Worm (Caenorhabditis elegans) whole organism, L4 larva: ENCODE results near the gene cdh-1.

Experiments used
- T20F7.1 ChIP-seq: fragments of 200-800 bp; sonication (Bioruptor generic); optimal IDR thresholded peaks from 2 replicates; lab custom pipeline; 2018; ENCODE audit warnings: mild to moderate bottlenecking, missing genetic modification characterization, missing compliant biosample characterization
- T26A8.4 ChIP-seq: fragments of 200-800 bp; sonication (Bioruptor generic); IDR thresholded peaks from 2 replicates; pipeline ENCODE4 v1.3.6; 2022; ENCODE audit warnings: missing genetic modification characterization, missing compliant biosample characterization
- Y5F2A.4 ChIP-seq: fragments of 200-800 bp; sonication (Bioruptor generic); optimal IDR thresholded peaks from 2 replicates; lab custom pipeline; 2018; ENCODE audit warnings: mild to moderate bottlenecking, missing genetic modification characterization, missing compliant biosample characterization
- Y75B8A.6 ChIP-seq: fragments of 200-800 bp; sonication (Bioruptor generic); IDR thresholded peaks from 2 replicates; pipeline ENCODE4 v1.3.6; 2022; ENCODE audit warnings: missing genetic modification reagents, missing genetic modification characterization, missing compliant biosample characterization
- arid-1 ChIP-seq: fragments of 200-800 bp; sonication (Bioruptor generic); conservative IDR thresholded peaks from 2 replicates; pipeline ENCODE4 v1.3.6; 2022; ENCODE audit warnings: missing genetic modification reagents, missing genetic modification characterization, missing compliant biosample characterization
- attf-4 ChIP-seq: sonication (generic microtip); optimal IDR thresholded peaks from 3 replicates; lab custom pipeline; 2017; ENCODE audit warnings: missing biosample characterization, missing genetic modification characterization
- ceh-82 ChIP-seq: sonication (generic microtip); optimal IDR thresholded peaks from 2 replicates; lab custom pipeline; 2017; ENCODE audit warnings: missing biosample characterization, missing genetic modification characterization
- ces-1 ChIP-seq: fragments of 150-350 bp; sonication (generic microtip); optimal IDR thresholded peaks from 4 replicates; lab custom pipeline; 2014; ENCODE audit warnings: missing biosample characterization, missing genetic modification reagents, missing genetic modification characterization
- cey-2 ChIP-seq: sonication (generic microtip); optimal IDR thresholded peaks from 3 replicates; lab custom pipeline; 2017; ENCODE audit warnings: missing genetic modification characterization, mild to moderate bottlenecking, missing compliant biosample characterization, antibody characterized with exemption, borderline replicate concordance; ENCODE audit not compliant: insufficient read depth
- daf-12 ChIP-seq: fragments of 150-350 bp; optimal IDR thresholded peaks from 2 replicates; lab custom pipeline; 2014; ENCODE audit warnings: missing biosample characterization, missing genetic modification reagents, missing genetic modification characterization
- daf-16 ChIP-seq, 3 experiments: sonication (generic microtip); optimal IDR thresholded peaks; 2 replicates each; lab custom pipeline; 2016 to 2017; ENCODE audit warnings: missing genetic modification characterization in 3 of 3, missing genetic modification reagents in 3 of 3, mild to moderate bottlenecking in 2 of 3, missing compliant biosample characterization in 2 of 3, missing biosample characterization in 1 of 3, moderate library complexity in 1 of 3
- dmd-9 ChIP-seq: fragments of 200-800 bp; sonication (Bioruptor generic); IDR thresholded peaks from 2 replicates; pipeline ENCODE4 v1.3.6; 2022; ENCODE audit warnings: missing genetic modification reagents, missing genetic modification characterization, missing compliant biosample characterization
- dpl-1 ChIP-seq: fragments of 150-350 bp; optimal IDR thresholded peaks from 2 replicates; lab custom pipeline; 2014; ENCODE audit warnings: missing biosample characterization, missing genetic modification reagents, missing genetic modification characterization
- duxl-1 ChIP-seq: sonication (generic microtip); optimal IDR thresholded peaks from 2 replicates; lab custom pipeline; 2016; ENCODE audit warnings: mild to moderate bottlenecking, missing genetic modification characterization, moderate library complexity, missing compliant biosample characterization; ENCODE audit not compliant: poor library complexity
- dve-1 ChIP-seq: sonication (generic microtip); optimal IDR thresholded peaks from 2 replicates; lab custom pipeline; 2017; ENCODE audit warnings: antibody characterized with exemption, mild to moderate bottlenecking, missing genetic modification characterization, missing compliant biosample characterization; ENCODE audit not compliant: insufficient read depth
- egl-27 ChIP-seq: sonication (generic microtip); optimal IDR thresholded peaks from 3 replicates; lab custom pipeline; 2017; ENCODE audit warnings: missing biosample characterization, missing genetic modification reagents, missing genetic modification characterization
- fkh-10 ChIP-seq: fragments of 150-350 bp; optimal IDR thresholded peaks from 2 replicates; lab custom pipeline; 2014; ENCODE audit warnings: missing biosample characterization, missing genetic modification reagents, missing genetic modification characterization
- fos-1 ChIP-seq: fragments of 150-350 bp; optimal IDR thresholded peaks from 2 replicates; lab custom pipeline; 2014; ENCODE audit warnings: missing biosample characterization, missing genetic modification characterization
- gei-8 ChIP-seq: fragments of 200-800 bp; sonication (Bioruptor generic); optimal IDR thresholded peaks from 2 replicates; lab custom pipeline; 2018; ENCODE audit warnings: mild to moderate bottlenecking, missing genetic modification characterization, missing compliant biosample characterization
- hlh-11 ChIP-seq: fragments of 200-800 bp; sonication (Bioruptor generic); optimal IDR thresholded peaks from 2 replicates; lab custom pipeline; 2018; ENCODE audit warnings: mild to moderate bottlenecking, missing genetic modification characterization, missing compliant biosample characterization
- hmg-1.1 ChIP-seq: fragments of 200-800 bp; sonication (Bioruptor generic); IDR thresholded peaks from 2 replicates; pipeline ENCODE4 v1.3.6; 2022; ENCODE audit warnings: missing genetic modification reagents, missing genetic modification characterization, missing compliant biosample characterization
- lim-7 ChIP-seq: fragments of 200-800 bp; sonication (Bioruptor generic); IDR thresholded peaks from 2 replicates; pipeline ENCODE4 v1.3.6; 2022; ENCODE audit warnings: missing genetic modification characterization, missing compliant biosample characterization
- lir-3 ChIP-seq: sonication (generic microtip); optimal IDR thresholded peaks from 2 replicates; lab custom pipeline; 2016; ENCODE audit warnings: mild to moderate bottlenecking, missing genetic modification characterization, missing compliant biosample characterization
- lsy-2 ChIP-seq, 2 experiments: fragments of 150-350 bp in 1 of 2; sonication (generic microtip) in 1 of 2; optimal IDR thresholded peaks; 2 replicates each; lab custom pipeline; 2014 to 2017; ENCODE audit warnings: missing biosample characterization in 2 of 2, missing genetic modification characterization in 2 of 2
- madf-5 ChIP-seq, 2 experiments: fragments of 200-800 bp; sonication (Bioruptor generic); IDR thresholded peaks; 2 replicates each; pipeline ENCODE4 v1.3.6; 2022; ENCODE audit warnings: missing compliant biosample characterization in 2 of 2, missing genetic modification characterization in 2 of 2
- mdt-29 ChIP-seq: fragments of 200-800 bp; sonication (Bioruptor generic); IDR thresholded peaks from 2 replicates; pipeline ENCODE4 v1.3.6; 2022; ENCODE audit warnings: missing genetic modification reagents, missing genetic modification characterization, missing compliant biosample characterization
- mes-2 ChIP-seq: sonication (generic microtip); optimal IDR thresholded peaks from 2 replicates; lab custom pipeline; 2016; ENCODE audit warnings: missing genotype, mild to moderate bottlenecking, missing genetic modification characterization, missing compliant biosample characterization; ENCODE audit not compliant: poor library complexity, severe bottlenecking
- mxl-3 ChIP-seq: fragments of 200-800 bp; sonication (Bioruptor generic); optimal IDR thresholded peaks from 2 replicates; lab custom pipeline; 2018; ENCODE audit warnings: mild to moderate bottlenecking, missing genetic modification characterization, missing compliant biosample characterization
- nhr-102 ChIP-seq: sonication (generic microtip); optimal IDR thresholded peaks from 2 replicates; lab custom pipeline; 2016; ENCODE audit warnings: mild to moderate bottlenecking, missing genetic modification characterization, moderate library complexity, missing compliant biosample characterization
- nhr-11 ChIP-seq: fragments of 150-350 bp; optimal IDR thresholded peaks from 2 replicates; lab custom pipeline; 2014; ENCODE audit warnings: missing biosample characterization, missing genetic modification characterization
- nhr-111 ChIP-seq: fragments of 200-800 bp; sonication (Bioruptor generic); optimal IDR thresholded peaks from 2 replicates; lab custom pipeline; 2018; ENCODE audit warnings: mild to moderate bottlenecking, missing genetic modification characterization, missing compliant biosample characterization
- nhr-25 ChIP-seq: sonication (generic microtip); optimal IDR thresholded peaks from 2 replicates; lab custom pipeline; 2017; ENCODE audit warnings: missing genetic modification characterization, mild to moderate bottlenecking, missing compliant biosample characterization, antibody characterized with exemption, moderate library complexity, borderline replicate concordance; ENCODE audit not compliant: insufficient read depth
- nhr-28 ChIP-seq: fragments of 150-350 bp; optimal IDR thresholded peaks from 2 replicates; lab custom pipeline; 2014; ENCODE audit warnings: missing biosample characterization, missing genetic modification characterization
- nhr-41 ChIP-seq: fragments of 200-800 bp; sonication (Bioruptor generic); IDR thresholded peaks from 2 replicates; pipeline ENCODE4 v1.3.6; 2022; ENCODE audit warnings: missing genetic modification reagents, missing genetic modification characterization, missing compliant biosample characterization
- nhr-42 ChIP-seq: fragments of 200-800 bp; sonication (Bioruptor generic); IDR thresholded peaks from 2 replicates; pipeline ENCODE4 v1.3.6; 2022; ENCODE audit warnings: missing genetic modification characterization, missing compliant biosample characterization
- nhr-6 ChIP-seq: fragments of 150-350 bp; optimal IDR thresholded peaks from 2 replicates; lab custom pipeline; 2014; ENCODE audit warnings: missing biosample characterization, missing genetic modification characterization
- nhr-76 ChIP-seq: fragments of 150-350 bp; optimal IDR thresholded peaks from 2 replicates; lab custom pipeline; 2014; ENCODE audit warnings: missing biosample characterization, missing genetic modification characterization
- pqm-1 ChIP-seq: sonication (generic microtip); optimal IDR thresholded peaks from 2 replicates; lab custom pipeline; 2017; ENCODE audit warnings: missing biosample characterization, missing genetic modification characterization
- rbr-2 ChIP-seq: sonication (generic microtip); optimal IDR thresholded peaks from 2 replicates; lab custom pipeline; 2016; ENCODE audit warnings: missing genotype, missing genetic modification characterization, missing compliant biosample characterization
- sdz-12 ChIP-seq: fragments of 200-800 bp; sonication (Bioruptor generic); optimal IDR thresholded peaks from 2 replicates; lab custom pipeline; 2018; ENCODE audit warnings: mild to moderate bottlenecking, missing genetic modification characterization, missing compliant biosample characterization
- snpc-1.2 ChIP-seq: fragments of 200-800 bp; sonication (Bioruptor generic); IDR thresholded peaks from 2 replicates; pipeline ENCODE4 v1.3.6; 2022; ENCODE audit warnings: missing genetic modification reagents, missing genetic modification characterization, missing compliant biosample characterization
- spr-1 ChIP-seq: sonication (generic microtip); optimal IDR thresholded peaks from 2 replicates; lab custom pipeline; 2016; ENCODE audit warnings: mild to moderate bottlenecking, missing genetic modification characterization, missing compliant biosample characterization
- tra-1 ChIP-seq: fragments of 200-800 bp; sonication (Bioruptor generic); IDR thresholded peaks from 2 replicates; pipeline ENCODE4 v1.3.6; 2022; ENCODE audit warnings: missing genetic modification reagents, missing genetic modification characterization, missing compliant biosample characterization
- unc-39 ChIP-seq: sonication (generic microtip); optimal IDR thresholded peaks from 2 replicates; lab custom pipeline; 2017; ENCODE audit warnings: missing biosample characterization, missing genetic modification characterization
- zfp-3 ChIP-seq: fragments of 200-800 bp; sonication (Bioruptor generic); conservative IDR thresholded peaks from 2 replicates; pipeline ENCODE4 v1.3.6; 2022; ENCODE audit warnings: missing genetic modification reagents, missing genetic modification characterization, missing compliant biosample characterization
- zip-11 ChIP-seq: fragments of 200-800 bp; sonication (Bioruptor generic); IDR thresholded peaks from 2 replicates; pipeline ENCODE4 v1.3.6; 2022; ENCODE audit warnings: missing genetic modification characterization, missing compliant biosample characterization
- zip-2 ChIP-seq: fragments of 150-350 bp; optimal IDR thresholded peaks from 2 replicates; lab custom pipeline; 2014; ENCODE audit warnings: missing biosample characterization, missing genetic modification characterization
- ztf-11 ChIP-seq: fragments of 150-350 bp; optimal IDR thresholded peaks from 2 replicates; lab custom pipeline; 2014; ENCODE audit warnings: missing biosample characterization, missing genetic modification characterization
- ztf-7 ChIP-seq: fragments of 150-350 bp; optimal IDR thresholded peaks from 2 replicates; lab custom pipeline; 2014; ENCODE audit warnings: missing biosample characterization, missing genetic modification characterization

cdh-1 gene

DNA sequence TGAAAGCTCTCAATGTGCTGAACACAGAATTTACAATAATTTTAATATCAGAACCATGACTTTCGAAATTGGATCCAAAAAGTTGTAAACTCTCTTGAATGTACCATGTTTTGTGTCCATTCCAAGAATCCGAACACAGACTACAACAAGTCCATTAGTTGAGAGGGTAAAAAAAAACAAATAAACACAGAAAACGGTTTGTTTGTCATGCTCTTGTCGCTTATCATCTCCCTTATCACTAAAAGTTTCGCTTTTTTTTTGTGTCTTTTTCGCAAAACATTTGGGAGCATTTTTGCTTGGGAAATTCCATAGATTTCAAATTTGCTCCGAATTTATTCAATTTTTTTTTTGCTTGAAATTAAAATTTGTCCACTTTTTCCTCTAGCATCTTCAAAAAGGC, 41.2 kb upstream of the cdh-1 start (continued):
- TF ChIP-seq snpc-1.2 (GFP tag; lab: Robert Waterston, UW): no peak
- no peak for TF ChIP-seq ces-1 (GFP tag; lab: Kevin White, UChicago)
- TF ChIP-seq nhr-6 (tag; lab: Kevin White, UChicago): no peak
- no peak for TF ChIP-seq mes-2 (tag; lab: Kevin White, UChicago)
- TF ChIP-seq nhr-42 (GFP tag; lab: Robert Waterston, UW): no peak
- no peak for TF ChIP-seq ztf-7 (tag; lab: Kevin White, UChicago)
- TF ChIP-seq dve-1 (tag; lab: Kevin White, UChicago): peak; percentile 31
- peak; percentile 66 for TF ChIP-seq pqm-1 (tag; lab: Kevin White, UChicago)
- no peak for TF ChIP-seq lim-7
- no peak for TF ChIP-seq rbr-2
- no peak for TF ChIP-seq lir-3 (tag; lab: Kevin White, UChicago)
- TF ChIP-seq tra-1 (GFP tag; lab: Robert Waterston, UW): peak; percentile 20; the same call in 1 of the 2 replicates
- TF ChIP-seq mxl-3 (GFP tag; lab: Kevin White, UChicago): no peak
- no peak for TF ChIP-seq zip-2 (tag; lab: Kevin White, UChicago)
- no peak for TF ChIP-seq zip-11 (GFP tag; lab: Robert Waterston, UW)
- TF ChIP-seq ceh-82 (tag; lab: Kevin White, UChicago): no peak
- TF ChIP-seq nhr-11: no peak
- no peak for TF ChIP-seq cey-2 (tag; lab: Kevin White, UChicago)
- no peak for TF ChIP-seq nhr-41 (GFP tag; lab: Robert Waterston, UW)
- TF ChIP-seq mdt-29 (GFP tag; lab: Robert Waterston, UW): no peak
- no peak for TF ChIP-seq dpl-1 (GFP tag; lab: Kevin White, UChicago)
- no peak for TF ChIP-seq nhr-25 (tag; lab: Kevin White, UChicago)
- no peak for TF ChIP-seq nhr-76 (tag; lab: Kevin White, UChicago)
- TF ChIP-seq nhr-111: no peak
- TF ChIP-seq fos-1 (tag; lab: Kevin White, UChicago): no peak
- no peak for TF ChIP-seq zfp-3
- TF ChIP-seq sdz-12 (GFP tag; lab: Kevin White, UChicago): no peak
- no peak for TF ChIP-seq dmd-9 (GFP tag; lab: Robert Waterston, UW)
- TF ChIP-seq T20F7.1 (GFP tag; lab: Kevin White, UChicago): no peak
- TF ChIP-seq T26A8.4 (GFP tag; lab: Robert Waterston, UW): no peak
- no peak for TF ChIP-seq fkh-10 (GFP tag; lab: Kevin White, UChicago)
- TF ChIP-seq gei-8: no peak
- peak; percentile 38 for TF ChIP-seq hlh-11 (tag; lab: Kevin White, UChicago)
- no peak for TF ChIP-seq spr-1 (tag; lab: Kevin White, UChicago)
- TF ChIP-seq attf-4: no peak
- TF ChIP-seq arid-1 (GFP tag; lab: Robert Waterston, UW): no peak
- TF ChIP-seq hmg-1.1: no peak
- TF ChIP-seq unc-39 (tag; lab: Kevin White, UChicago): no peak
- no peak for TF ChIP-seq Y5F2A.4 (GFP tag; lab: Kevin White, UChicago)

DNA sequence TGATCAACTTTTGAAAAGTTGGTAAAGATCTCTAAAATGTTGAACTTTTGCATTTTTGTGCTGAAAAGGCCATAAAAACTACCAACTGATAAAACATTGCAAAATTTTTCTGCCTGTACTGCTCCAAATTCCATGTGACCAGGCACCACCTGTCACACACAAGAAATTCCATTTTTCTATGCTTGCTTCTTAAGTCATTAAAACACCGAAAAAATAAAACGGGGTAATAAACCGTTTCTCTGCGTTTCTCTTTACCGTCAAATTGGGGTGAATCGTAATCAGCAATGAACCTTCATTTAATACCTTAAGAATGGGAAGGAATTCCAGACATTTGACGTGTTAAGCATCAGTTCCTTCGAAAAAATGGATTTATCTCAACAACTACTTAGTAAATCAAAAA, 40.5 kb upstream of the cdh-1 start:
- TF ChIP-seq duxl-1 (tag; lab: Kevin White, UChicago) (no peak), lsy-2 (tag; optimal IDR thresholded peaks at IDR 0.05; lab: Kevin White, UChicago) (peak in 1 of 2 experiments; percentile 26), nhr-102 (peak; percentile 23), tra-1 (GFP tag; lab: Robert Waterston, UW) (peak; percentile 60; the same call in 1 of the 2 replicates), dve-1 (tag; lab: Kevin White, UChicago) (peak; percentile 91), Y75B8A.6 (GFP tag; lab: Robert Waterston, UW) (no peak), nhr-42 (GFP tag; lab: Robert Waterston, UW) (no peak), egl-27 (tag; lab: Kevin White, UChicago) (no peak), mxl-3 (GFP tag; lab: Kevin White, UChicago) (peak; percentile 23), fkh-10 (GFP tag; lab: Kevin White, UChicago) (no peak), T20F7.1 (GFP tag; lab: Kevin White, UChicago) (peak; percentile 43), pqm-1 (tag; lab: Kevin White, UChicago) (peak; percentile 95), ztf-11 (no peak), dpl-1 (GFP tag; lab: Kevin White, UChicago) (no peak), ceh-82 (tag; lab: Kevin White, UChicago) (no peak), daf-16 (GFP tag; optimal IDR thresholded peaks at IDR 0.05; lab: Kevin White, UChicago) (no peak), daf-16 (tag; optimal IDR thresholded peaks at IDR 0.05; lab: Kevin White, UChicago) (peak; percentile 92), madf-5 (GFP tag; IDR thresholded peaks at IDR 0.05; lab: Robert Waterston, UW) (no peak), nhr-28 (peak; percentile 92), nhr-111 (no peak), daf-12 (tag; lab: Kevin White, UChicago) (no peak)
